Worm (Caenorhabditis elegans): ENCODE results near the gene fbxa-2.

DNA sequence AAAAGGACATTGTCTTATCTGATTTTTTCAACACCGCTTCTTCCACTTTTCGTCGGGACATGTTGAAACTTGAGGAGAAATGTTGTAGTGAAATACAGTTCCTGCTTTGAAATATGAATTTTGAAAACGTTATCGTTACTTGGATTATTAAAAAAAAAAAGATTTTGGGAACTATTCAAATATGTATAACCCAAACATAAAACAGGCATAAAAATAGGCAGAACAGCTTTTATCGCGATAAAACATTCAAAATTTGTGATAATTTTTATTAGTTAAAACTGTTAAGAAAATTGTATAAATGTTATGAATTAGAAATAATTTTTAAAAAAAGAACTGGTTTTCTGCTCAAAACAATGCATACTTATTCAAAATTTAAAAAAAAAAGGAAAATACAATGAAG lies 13.1 kb downstream of the fbxa-2 start, which contains the start of gene bgnt-1.3:
- TF ChIP-seq ama-1 (optimal IDR thresholded peaks at IDR 0.05) = no peak
- no peak for TF ChIP-seq sma-9 (GFP tag; optimal IDR thresholded peaks at IDR 0.05)
- no peak for TF ChIP-seq sma-9 (tag; optimal IDR thresholded peaks at IDR 0.05)
- no peak for TF ChIP-seq unc-62 (GFP tag; optimal IDR thresholded peaks at IDR 0.05)
- no peak for TF ChIP-seq elt-1 (tag; optimal IDR thresholded peaks at IDR 0.05)
- no peak for TF ChIP-seq lin-13 (GFP tag; optimal IDR thresholded peaks at IDR 0.05)
- no peak for TF ChIP-seq skn-1 (tag; optimal IDR thresholded peaks at IDR 0.05)
- TF ChIP-seq nhr-77 (tag; optimal IDR thresholded peaks at IDR 0.05) = no peak
- TF ChIP-seq blmp-1 (tag; optimal IDR thresholded peaks at IDR 0.05; ENCODE audit: insufficient read depth) = no peak
- no peak for TF ChIP-seq nhr-6 (tag; optimal IDR thresholded peaks at IDR 0.05)
